Worm (Caenorhabditis elegans): ENCODE results near the gene ZK686.3.
"Not testable (repeated sequence)": the region's sequence is repeated elsewhere in the genome, so short reads cannot be mapped to it uniquely, and the experiment has no call there.

The ZK686.3 gene

ce11 chrIII:7770986-7771385 lies 2.1 kb upstream of the ZK686.3 start:
- TF ChIP-seq T26A8.4 (GFP tag; IDR thresholded peaks at IDR 0.05) = peak; percentile 51; the same call in 1 of the 2 replicates
- TF ChIP-seq T20F7.1 (GFP tag; optimal IDR thresholded peaks at IDR 0.05) = peak; percentile 37
- peak; percentile 78 for TF ChIP-seq mes-2 (tag; optimal IDR thresholded peaks at IDR 0.05; ENCODE audit: poor library complexity, severe bottlenecking)
- peak; percentile 23; the same call in 1 of the 2 replicates for TF ChIP-seq set-16 (GFP tag; IDR thresholded peaks at IDR 0.05)
- peak; percentile 47; the same call in 1 of the 2 replicates for TF ChIP-seq hmg-1.1 (GFP tag; IDR thresholded peaks at IDR 0.05)
- TF ChIP-seq dmd-6 (GFP tag; IDR thresholded peaks at IDR 0.05) = peak; percentile 33; the same call in 1 of the 2 replicates
- TF ChIP-seq mep-1 (tag; optimal IDR thresholded peaks at IDR 0.05) = peak; percentile 27
- TF ChIP-seq madf-9 (GFP tag; conservative IDR thresholded peaks at IDR 0.05) = peak; percentile 48; the same call in 1 of the 2 replicates
- TF ChIP-seq lin-38 (GFP tag; IDR thresholded peaks at IDR 0.05) = peak; percentile 84
- TF ChIP-seq arid-1 (GFP tag; conservative IDR thresholded peaks at IDR 0.05) = peak; percentile 41; the same call in 1 of the 2 replicates
- TF ChIP-seq aha-1 (tag) = peak; percentile 42
- peak; percentile 49; the same call in 1 of the 2 replicates for TF ChIP-seq ceh-20 (GFP tag; IDR thresholded peaks at IDR 0.05)
- TF ChIP-seq zfp-3 (GFP tag; conservative IDR thresholded peaks at IDR 0.05) = 0 out of 2 replicates have a peak, but pooled peaks have one; percentile 41
- peak; percentile 53 for TF ChIP-seq nhr-102 (tag; optimal IDR thresholded peaks at IDR 0.05)
- TF ChIP-seq egl-43 (GFP tag; IDR thresholded peaks at IDR 0.05) = peak; percentile 40; the same call in 1 of the 2 replicates
- peak; percentile 59 for TF ChIP-seq dve-1 (tag; optimal IDR thresholded peaks at IDR 0.05; ENCODE audit: insufficient read depth)
- peak; percentile 12 for TF ChIP-seq F37D6.2 (tag; optimal IDR thresholded peaks at IDR 0.05)
- peak; percentile 38 for TF ChIP-seq hlh-11 (tag; optimal IDR thresholded peaks at IDR 0.05)
- peak in 1 of 2 experiments; percentile 85 for TF ChIP-seq lsy-2 (tag; optimal IDR thresholded peaks at IDR 0.05)
- TF ChIP-seq rbr-2 (tag; optimal IDR thresholded peaks at IDR 0.05) = peak; percentile 52
- peak in 1 of 2 experiments; percentile 25 for TF ChIP-seq unc-62 (GFP tag; optimal IDR thresholded peaks at IDR 0.05 in 1 of 2)
- not testable (repeated sequence) for TF ChIP-seq unc-62 (tag; optimal IDR thresholded peaks at IDR 0.05)
- peak; percentile 55 for TF ChIP-seq dpl-1 (GFP tag; optimal IDR thresholded peaks at IDR 0.05)
- peak; percentile 48 for TF ChIP-seq duxl-1 (tag; optimal IDR thresholded peaks at IDR 0.05; ENCODE audit: poor library complexity)
- TF ChIP-seq hlh-30 (tag; optimal IDR thresholded peaks at IDR 0.05; ENCODE audit: insufficient read depth) = peak; percentile 40
- TF ChIP-seq Y48G9A.11 (GFP tag; IDR thresholded peaks at IDR 0.05) = 0 out of 2 replicates have a peak, but pooled peaks have one; percentile 24

DNA sequence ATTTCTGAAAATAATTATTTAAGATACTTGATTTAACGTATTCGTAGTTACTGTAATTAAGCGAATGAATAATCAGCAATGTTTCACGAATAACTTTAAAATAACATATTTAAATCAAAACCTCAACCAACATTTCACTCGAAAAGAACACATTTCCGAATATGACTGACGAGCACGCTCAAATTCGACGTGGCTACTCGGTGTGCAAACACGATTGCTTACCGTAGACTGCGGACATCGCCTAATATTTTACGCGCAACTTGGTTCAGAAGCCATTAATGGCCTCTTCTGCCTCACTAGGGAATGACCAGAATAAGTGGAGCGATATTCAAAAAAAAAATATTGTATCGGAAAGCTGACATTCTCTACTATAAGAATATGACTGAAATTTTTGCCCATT lies 1.1 kb upstream of the ZK686.3 start, which contains the start of gene snu-23:
Gene snu-23, minus strand, starts transcription at position 156 of the 400 bp plus-strand sequence.
- no peak for TF ChIP-seq zag-1 (tag; optimal IDR thresholded peaks at IDR 0.05)
- no peak for TF ChIP-seq ces-1 (GFP tag; optimal IDR thresholded peaks at IDR 0.05)
- TF ChIP-seq php-3 (GFP tag; IDR thresholded peaks at IDR 0.05) = no peak
- TF ChIP-seq mes-2 (tag; optimal IDR thresholded peaks at IDR 0.05; ENCODE audit: poor library complexity, severe bottlenecking) = peak; percentile 64
- TF ChIP-seq hmg-1.1 (GFP tag; IDR thresholded peaks at IDR 0.05) = no peak
- TF ChIP-seq nhr-11 (tag; optimal IDR thresholded peaks at IDR 0.05) = no peak
- TF ChIP-seq tra-1 (GFP tag; IDR thresholded peaks at IDR 0.05) = no peak
- no peak for TF ChIP-seq pha-4 (GFP tag; IDR thresholded peaks at IDR 0.05)
- no peak for TF ChIP-seq pha-4 (tag; optimal IDR thresholded peaks at IDR 0.05)
- TF ChIP-seq mdl-1 (tag; optimal IDR thresholded peaks at IDR 0.05) = no peak
- TF ChIP-seq Y48G9A.11 (GFP tag; IDR thresholded peaks at IDR 0.05) = no peak
- no peak for TF ChIP-seq daf-8 (GFP tag; IDR thresholded peaks at IDR 0.05)
- TF ChIP-seq mep-1 (tag; optimal IDR thresholded peaks at IDR 0.05) = no peak
- no peak for TF ChIP-seq jun-1 (tag; optimal IDR thresholded peaks at IDR 0.05)
- TF ChIP-seq daf-12 (tag; optimal IDR thresholded peaks at IDR 0.05) = no peak
- TF ChIP-seq F49E8.2 (tag; optimal IDR thresholded peaks at IDR 0.05; ENCODE audit: borderline replicate concordance) = no peak
- TF ChIP-seq gei-8 (GFP tag; optimal IDR thresholded peaks at IDR 0.05) = no peak
- TF ChIP-seq nhr-77 (tag; optimal IDR thresholded peaks at IDR 0.05) = no peak
- TF ChIP-seq ceh-82 (tag; optimal IDR thresholded peaks at IDR 0.05) = no peak
- no peak for TF ChIP-seq lin-29 (GFP tag; IDR thresholded peaks at IDR 0.05)
- no peak for TF ChIP-seq ctbp-1 (GFP tag; IDR thresholded peaks at IDR 0.05)
- TF ChIP-seq tag-97 (GFP tag; IDR thresholded peaks at IDR 0.05) = no peak
- no peak for TF ChIP-seq saeg-2 (GFP tag; IDR thresholded peaks at IDR 0.05)
- peak; percentile 23 for TF ChIP-seq dpl-1 (GFP tag; optimal IDR thresholded peaks at IDR 0.05)
- no peak for TF ChIP-seq nhr-237 (tag; optimal IDR thresholded peaks at IDR 0.05)
- TF ChIP-seq arid-1 (GFP tag; conservative IDR thresholded peaks at IDR 0.05) = no peak
- no peak for TF ChIP-seq vab-7 (GFP tag; IDR thresholded peaks at IDR 0.05)
- peak; percentile 10 for TF ChIP-seq T20F7.1 (GFP tag; optimal IDR thresholded peaks at IDR 0.05)
- no peak for TF ChIP-seq zfp-3 (GFP tag; conservative IDR thresholded peaks at IDR 0.05)
- TF ChIP-seq egl-27 (tag; optimal IDR thresholded peaks at IDR 0.05) = no peak
- TF ChIP-seq lsy-2 (tag; optimal IDR thresholded peaks at IDR 0.05) = peak; percentile 54 to 96
- TF ChIP-seq unc-39 (tag; optimal IDR thresholded peaks at IDR 0.05) = no peak

Measured in whole organism, L4 larva.